Worm (Caenorhabditis elegans): ENCODE results near the gene R11E3.2.

Gene R11E3.2

ce11 chrIV:4758659-4759058 lies 13.2 kb upstream of the R11E3.2 start, which contains the start of gene Y17G9B.8:
Gene Y17G9B.8 (minus strand): TSS chrIV:4758840.
- TF ChIP-seq lsy-2 (tag; optimal IDR thresholded peaks at IDR 0.05) (peak in 1 of 2 experiments; percentile 5), F49E8.2 (tag; optimal IDR thresholded peaks at IDR 0.05; ENCODE audit: borderline replicate concordance) (peak; percentile 27), lin-38 (GFP tag; IDR thresholded peaks at IDR 0.05) (peak; percentile 45), ceh-44 (GFP tag; IDR thresholded peaks at IDR 0.05) (no peak), fos-1 (tag; optimal IDR thresholded peaks at IDR 0.05) (no peak), Y75B8A.6 (GFP tag; IDR thresholded peaks at IDR 0.05) (no peak), nhr-102 (tag; optimal IDR thresholded peaks at IDR 0.05) (no peak), snpc-1.2 (GFP tag; IDR thresholded peaks at IDR 0.05) (peak; percentile 63), nhr-41 (GFP tag; IDR thresholded peaks at IDR 0.05) (no peak), mxl-3 (GFP tag; optimal IDR thresholded peaks at IDR 0.05) (no peak), lir-3 (tag; optimal IDR thresholded peaks at IDR 0.05) (no peak), nhr-11 (tag; optimal IDR thresholded peaks at IDR 0.05) (no peak), daf-12 (tag; optimal IDR thresholded peaks at IDR 0.05) (no peak), mes-2 (tag; optimal IDR thresholded peaks at IDR 0.05; ENCODE audit: poor library complexity, severe bottlenecking) (peak; percentile 19), ceh-62 (tag; optimal IDR thresholded peaks at IDR 0.05) (no peak), nhr-25 (tag; optimal IDR thresholded peaks at IDR 0.05; ENCODE audit: borderline replicate concordance, insufficient read depth) (no peak), unc-62 (GFP tag; optimal IDR thresholded peaks at IDR 0.05 in 1 of 2) (peak in 1 of 2 experiments; percentile 73), unc-62 (tag; optimal IDR thresholded peaks at IDR 0.05) (no peak), lin-29 (GFP tag; IDR thresholded peaks at IDR 0.05) (no peak)

- TF ChIP-seq unc-130 (GFP tag; optimal IDR thresholded peaks at IDR 0.05) (peak; percentile 2), lin-38 (GFP tag; IDR thresholded peaks at IDR 0.05) (peak; percentile 61), lsy-2 (tag; optimal IDR thresholded peaks at IDR 0.05) (peak in 1 of 2 experiments; percentile 25), snpc-1.2 (GFP tag; IDR thresholded peaks at IDR 0.05) (peak; percentile 86), nhr-25 (tag; optimal IDR thresholded peaks at IDR 0.05; ENCODE audit: borderline replicate concordance, insufficient read depth) (no peak), unc-62 (GFP tag; optimal IDR thresholded peaks at IDR 0.05 in 1 of 2) (no peak), unc-62 (tag; optimal IDR thresholded peaks at IDR 0.05) (no peak), tra-1 (GFP tag; IDR thresholded peaks at IDR 0.05) (no peak), F49E8.2 (tag; optimal IDR thresholded peaks at IDR 0.05; ENCODE audit: borderline replicate concordance) (peak; percentile 77)
Observed at ce11 chrIV:4760378-4761084, 11.4 kb upstream of the R11E3.2 start, which contains the start of the genes memi-1 and cyp-31A3. Gene memi-1 (minus strand): TSS chrIV:4760428. Gene cyp-31A3 (plus strand): TSS chrIV:4761049.

- TF ChIP-seq snpc-1.2 (GFP tag; IDR thresholded peaks at IDR 0.05), result 0 out of 2 replicates have a peak, but pooled peaks have one; percentile 34
- peak; percentile 83 for TF ChIP-seq lin-38 (GFP tag; IDR thresholded peaks at IDR 0.05)
Observed at ce11 chrIV:4762990-4763545, 8.8 kb upstream of the R11E3.2 start.

- TF ChIP-seq hmg-1.1 (GFP tag; IDR thresholded peaks at IDR 0.05) (no peak), T20F7.1 (GFP tag; optimal IDR thresholded peaks at IDR 0.05) (no peak), lin-13 (GFP tag; optimal IDR thresholded peaks at IDR 0.05) (no peak), dpl-1 (GFP tag; optimal IDR thresholded peaks at IDR 0.05) (no peak), F37D6.2 (tag; optimal IDR thresholded peaks at IDR 0.05) (no peak), hlh-11 (tag; optimal IDR thresholded peaks at IDR 0.05) (no peak), fos-1 (tag; optimal IDR thresholded peaks at IDR 0.05) (no peak), T26A8.4 (GFP tag; IDR thresholded peaks at IDR 0.05) (no peak), nhr-77 (tag; optimal IDR thresholded peaks at IDR 0.05) (no peak)
Observed at ce11 chrIV:4763844-4764243, 8.0 kb upstream of the R11E3.2 start, which contains the start of gene Y17G9B.2. Gene Y17G9B.2 (plus strand): TSS chrIV:4764144.

ce11 chrIV:4764422-4764821 lies 7.5 kb upstream of the R11E3.2 start, which contains the start of gene npp-26:
Gene npp-26 (plus strand): TSS chrIV:4764722.
- no peak for TF ChIP-seq nhr-77 (tag; optimal IDR thresholded peaks at IDR 0.05)
- peak in 1 of 2 experiments; percentile 14 for TF ChIP-seq unc-62 (GFP tag; optimal IDR thresholded peaks at IDR 0.05 in 1 of 2)
- no peak for TF ChIP-seq unc-62 (tag; optimal IDR thresholded peaks at IDR 0.05)
